Worm (Caenorhabditis elegans) whole organism, L2 larva: ENCODE results near the gene sbp-1.

Source experiments
- ZK546.5 ChIP-seq: sonication (generic microtip); optimal IDR thresholded peaks from 2 replicates; lab custom pipeline; 2017; ENCODE audit warnings: missing biosample characterization, missing genetic modification characterization
- alr-1 ChIP-seq: fragments of 150-350 bp; optimal IDR thresholded peaks from 2 replicates; lab custom pipeline; 2014; ENCODE audit warnings: missing biosample characterization, missing genetic modification characterization
- ceh-82 ChIP-seq: fragments of 150-350 bp; optimal IDR thresholded peaks from 2 replicates; lab custom pipeline; 2014; ENCODE audit warnings: missing biosample characterization, missing genetic modification characterization
- egl-27 ChIP-seq: sonication (generic microtip); optimal IDR thresholded peaks from 3 replicates; lab custom pipeline; 2017; ENCODE audit warnings: missing biosample characterization, missing genetic modification reagents, missing genetic modification characterization
- fos-1 ChIP-seq: fragments of 150-350 bp; optimal IDR thresholded peaks from 2 replicates; lab custom pipeline; 2014; ENCODE audit warnings: missing biosample characterization, missing genetic modification characterization
- nhr-11 ChIP-seq: fragments of 150-350 bp; optimal IDR thresholded peaks from 2 replicates; lab custom pipeline; 2014; ENCODE audit warnings: missing biosample characterization, missing genetic modification characterization
- nhr-77 ChIP-seq: fragments of 150-350 bp; optimal IDR thresholded peaks from 2 replicates; lab custom pipeline; 2014; ENCODE audit warnings: missing biosample characterization, missing genetic modification characterization
- snpc-4 ChIP-seq: fragments of 150-350 bp; optimal IDR thresholded peaks from 2 replicates; lab custom pipeline; 2014; ENCODE audit warnings: missing biosample characterization, missing genetic modification characterization
- unc-62 ChIP-seq: fragments of 150-350 bp; optimal IDR thresholded peaks from 2 replicates; lab custom pipeline; 2014; ENCODE audit warnings: missing biosample characterization, missing genetic modification reagents, missing genetic modification characterization
- zag-1 ChIP-seq: fragments of 150-350 bp; optimal IDR thresholded peaks from 2 replicates; lab custom pipeline; 2014; ENCODE audit warnings: missing biosample characterization, missing genetic modification characterization

- TF ChIP-seq ceh-82 (tag; lab: Kevin White, UChicago): no peak
- TF ChIP-seq snpc-4 (tag; lab: Kevin White, UChicago): no peak
- no peak for TF ChIP-seq alr-1 (tag; lab: Kevin White, UChicago)
- no peak for TF ChIP-seq nhr-11 (tag; lab: Kevin White, UChicago)
- no peak for TF ChIP-seq unc-62
- TF ChIP-seq ZK546.5 (tag; lab: Kevin White, UChicago): no peak
- no peak for TF ChIP-seq fos-1 (tag; lab: Kevin White, UChicago)
- TF ChIP-seq egl-27 (tag; lab: Kevin White, UChicago): no peak
- no peak for TF ChIP-seq zag-1
- TF ChIP-seq nhr-77 (tag; lab: Kevin White, UChicago): no peak
Measured at ce11 chrIII:11474674-11475306, 32.4 kb upstream of the sbp-1 start.
